Worm (Caenorhabditis elegans): ENCODE measurements around the gene mig-32.
"Not testable (repeated sequence)": the region's sequence is repeated elsewhere in the genome, so short reads cannot be mapped to it uniquely, and the experiment has no call there.

Gene mig-32

DNA sequence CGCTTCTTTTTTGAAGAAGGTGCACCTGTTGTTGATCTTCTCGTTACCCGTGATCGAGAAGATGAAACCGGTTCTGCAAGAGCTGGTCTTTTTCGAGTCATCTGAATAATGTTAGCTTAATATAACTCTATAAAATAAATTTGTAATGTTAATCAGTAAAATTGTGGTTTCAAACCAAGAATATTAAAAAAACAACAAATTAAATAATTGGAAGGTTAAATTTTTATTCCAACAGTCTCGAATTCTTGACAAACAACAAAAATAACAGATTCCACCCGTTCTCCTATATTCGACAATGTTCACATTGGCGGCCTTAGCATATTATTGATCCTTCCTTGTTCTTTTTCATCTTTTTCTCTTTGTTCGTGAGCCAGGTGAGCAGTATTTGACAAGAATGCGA lies at the start of gene mig-32:
TSS of gene mig-32 (minus strand) at position 101 of the 400 bp plus-strand sequence.
- TF ChIP-seq sox-2 (GFP tag; IDR thresholded peaks at IDR 0.05) (no peak), ceh-2 (tag; optimal IDR thresholded peaks at IDR 0.05) (no peak), syd-9 (tag; optimal IDR thresholded peaks at IDR 0.05) (no peak), odd-2 (tag; optimal IDR thresholded peaks at IDR 0.05) (no peak), ceh-45 (GFP tag; IDR thresholded peaks at IDR 0.05) (no peak), ttx-3 (tag; optimal IDR thresholded peaks at IDR 0.05) (no peak), ceh-30 (tag; optimal IDR thresholded peaks at IDR 0.05) (no peak)

DNA sequence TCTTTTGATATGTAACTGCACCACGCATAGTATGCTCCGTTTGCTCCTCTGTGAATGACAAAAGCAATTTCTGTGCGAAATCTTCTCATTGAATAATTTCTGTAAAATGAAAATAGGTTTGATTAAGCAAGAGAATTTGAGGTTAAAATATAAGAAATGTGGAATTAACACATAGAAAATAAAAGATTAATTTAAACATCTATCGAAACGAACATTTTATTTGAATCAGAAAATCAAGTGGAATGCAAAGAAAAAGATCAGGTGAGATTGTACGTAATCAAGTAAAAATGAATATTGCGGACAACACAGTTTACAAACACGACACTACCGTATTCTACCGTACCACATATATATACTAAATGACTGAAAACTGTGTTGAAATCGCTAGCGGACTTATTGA lies 48.9 kb upstream of the mig-32 start, which contains the start of gene B0001.8:
TSS of gene B0001.8 (minus strand) at position 101 of the 400 bp plus-strand sequence.
- TF ChIP-seq C08G9.2 (tag; optimal IDR thresholded peaks at IDR 0.05) (no peak), nhr-232 (tag; optimal IDR thresholded peaks at IDR 0.05) (no peak), tbx-2 (tag; optimal IDR thresholded peaks at IDR 0.05) (no peak), odd-2 (tag; optimal IDR thresholded peaks at IDR 0.05) (no peak)

- TF ChIP-seq fax-1, lim-6, syd-9 (tag; optimal IDR thresholded peaks at IDR 0.05): not testable (repeated sequence)
These were observed 46.1 kb upstream of the mig-32 start, which contains the start of gene B0001.4 for ce11 chrIV:12138093-12138492. TSS of gene B0001.4 (minus strand) at chrIV:12138193.

DNA sequence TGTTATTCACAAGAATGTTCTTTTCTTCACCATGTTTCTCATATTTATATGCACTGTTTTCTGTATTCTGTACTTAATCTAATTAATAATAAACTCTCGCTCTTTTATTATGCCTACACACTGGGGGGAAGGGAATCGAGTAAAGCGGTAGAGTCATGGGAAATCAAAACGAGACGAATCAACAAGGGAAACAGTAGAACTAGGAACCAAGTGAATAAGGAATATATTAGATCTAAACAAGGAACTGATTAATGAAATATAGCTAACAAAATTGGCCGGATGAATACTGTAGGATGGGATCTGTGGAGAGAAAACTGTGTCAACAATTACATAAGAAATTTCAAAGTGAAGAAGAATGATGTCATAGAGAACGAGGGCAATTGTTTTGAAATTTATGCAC lies 43.0 kb upstream of the mig-32 start:
- TF ChIP-seq pha-4 (tag; optimal IDR thresholded peaks at IDR 0.05) (no peak), hlh-30 (tag; optimal IDR thresholded peaks at IDR 0.05; ENCODE audit: insufficient read depth) (no peak), odd-2 (tag; optimal IDR thresholded peaks at IDR 0.05) (no peak), eyg-1 (tag; optimal IDR thresholded peaks at IDR 0.05) (no peak), ceh-24 (tag; optimal IDR thresholded peaks at IDR 0.05) (no peak), ceh-34 (tag; optimal IDR thresholded peaks at IDR 0.05) (no peak), C08G9.2 (tag; optimal IDR thresholded peaks at IDR 0.05) (no peak), dmd-4 (tag; optimal IDR thresholded peaks at IDR 0.05; ENCODE audit: borderline replicate concordance) (no peak)

DNA sequence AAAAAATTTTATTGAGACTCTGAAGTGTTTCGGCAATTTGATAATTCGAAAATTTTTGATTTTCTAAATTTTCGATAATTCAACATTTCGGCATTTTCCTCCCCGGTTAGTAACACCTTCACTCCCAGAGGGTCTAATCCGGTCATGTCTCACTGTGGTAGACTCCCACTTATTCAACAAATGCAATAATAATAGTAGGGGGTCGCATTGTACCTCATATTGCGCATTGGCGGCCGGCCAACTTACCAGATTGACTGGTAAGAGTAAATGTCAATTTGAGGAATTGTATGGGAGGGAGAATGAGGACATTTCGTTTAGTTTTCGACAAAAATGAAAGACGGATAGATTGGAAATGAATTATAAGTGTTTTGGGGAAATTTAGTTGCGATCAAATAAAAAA lies 41.8 kb upstream of the mig-32 start:
- TF ChIP-seq ref-2 (tag; optimal IDR thresholded peaks at IDR 0.05) (no peak), madf-2 (tag; optimal IDR thresholded peaks at IDR 0.05) (no peak), pag-3 (tag; optimal IDR thresholded peaks at IDR 0.05; ENCODE audit: borderline replicate concordance) (no peak)

DNA sequence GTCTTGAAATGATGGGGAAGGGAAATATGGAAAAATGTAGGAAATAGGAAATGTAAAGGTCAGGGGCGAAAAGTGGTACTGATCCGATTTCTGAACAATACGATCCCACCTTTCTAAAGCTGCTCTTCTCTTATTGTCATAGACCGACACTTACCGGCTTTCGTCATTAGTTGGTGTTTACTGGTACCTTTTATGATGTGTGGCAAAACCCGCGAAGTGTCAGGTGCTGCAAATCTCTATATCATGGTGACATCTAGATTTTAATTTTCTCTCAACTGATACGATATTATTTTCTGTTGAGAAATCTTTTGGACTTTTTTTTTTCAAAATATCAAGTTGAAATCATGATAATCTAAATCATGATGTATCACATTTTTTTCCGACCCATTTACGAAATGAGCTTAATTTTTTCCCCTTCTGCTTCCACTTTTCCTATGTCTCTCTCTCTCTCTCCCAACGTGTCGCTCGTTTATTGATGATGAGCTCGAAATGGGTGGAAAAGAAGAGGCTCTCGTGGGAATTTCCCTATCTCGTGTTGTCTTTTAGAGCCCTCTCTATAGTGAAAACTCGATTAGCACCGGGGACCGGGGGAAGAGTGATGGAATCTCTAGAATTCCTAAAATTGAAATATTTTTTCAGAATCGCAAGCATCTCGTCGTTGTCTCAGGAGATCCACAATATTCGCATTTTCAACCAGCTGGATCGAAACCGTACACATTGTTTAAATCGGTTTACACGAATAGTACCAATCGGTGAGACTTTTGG lies 39.5 kb upstream of the mig-32 start:
- TF ChIP-seq ceh-48 (tag; optimal IDR thresholded peaks at IDR 0.05), result no peak
- TF ChIP-seq ceh-2 (tag; optimal IDR thresholded peaks at IDR 0.05), result no peak

- TF ChIP-seq ama-1 (optimal IDR thresholded peaks at IDR 0.05) (no peak), ceh-9 (tag; optimal IDR thresholded peaks at IDR 0.05) (no peak), pqm-1 (tag; optimal IDR thresholded peaks at IDR 0.05) (no peak), nhr-11 (tag; optimal IDR thresholded peaks at IDR 0.05) (no peak), pha-4 (tag; optimal IDR thresholded peaks at IDR 0.05) (no peak), tbx-2 (tag; optimal IDR thresholded peaks at IDR 0.05) (no peak), hlh-8 (tag; optimal IDR thresholded peaks at IDR 0.05) (no peak), pag-3 (tag; optimal IDR thresholded peaks at IDR 0.05; ENCODE audit: borderline replicate concordance) (no peak), fax-1 (tag; optimal IDR thresholded peaks at IDR 0.05) (no peak), eyg-1 (tag; optimal IDR thresholded peaks at IDR 0.05) (no peak), sox-2 (GFP tag; IDR thresholded peaks at IDR 0.05) (no peak), unc-42 (tag; optimal IDR thresholded peaks at IDR 0.05) (no peak), syd-9 (tag; optimal IDR thresholded peaks at IDR 0.05) (no peak), ceh-30 (tag; optimal IDR thresholded peaks at IDR 0.05) (no peak), ahr-1 (tag; optimal IDR thresholded peaks at IDR 0.05) (no peak), elt-4 (tag; optimal IDR thresholded peaks at IDR 0.05) (no peak), unc-3 (GFP tag; conservative IDR thresholded peaks at IDR 0.05) (no peak), unc-3 (tag; optimal IDR thresholded peaks at IDR 0.05) (no peak), ttx-3 (tag; optimal IDR thresholded peaks at IDR 0.05) (no peak), F13H6.1 (tag; optimal IDR thresholded peaks at IDR 0.05) (no peak), ceh-34 (tag; optimal IDR thresholded peaks at IDR 0.05) (no peak)
These were observed 37.2 kb upstream of the mig-32 start, which contains the start of gene lin-24 for ce11 chrIV:12129204-12129603. TSS of gene lin-24 (plus strand) at chrIV:12129504.
